Worm (Caenorhabditis elegans) whole organism, L3 larva: ENCODE data around the gene R10E11.5.

Source experiments
- ZK546.5 ChIP-seq: sonication (generic microtip); optimal IDR thresholded peaks from 2 replicates; lab custom pipeline; 2017; ENCODE audit warnings: missing biosample characterization, missing genetic modification characterization
- aly-2 ChIP-seq: fragments of 150-350 bp; optimal IDR thresholded peaks from 2 replicates; lab custom pipeline; 2014; ENCODE audit warnings: missing biosample characterization, missing genetic modification characterization
- ama-1 ChIP-seq: fragments of 150-350 bp; optimal IDR thresholded peaks from 2 replicates; lab custom pipeline; 2018
- ceh-82 ChIP-seq: fragments of 150-350 bp; optimal IDR thresholded peaks from 2 replicates; lab custom pipeline; 2014; ENCODE audit warnings: missing biosample characterization, missing genetic modification characterization
- ceh-9 ChIP-seq: sonication (generic microtip); optimal IDR thresholded peaks from 2 replicates; lab custom pipeline; 2018; ENCODE audit warnings: missing biosample characterization, missing genetic modification characterization
- egl-27 ChIP-seq: sonication (generic microtip); optimal IDR thresholded peaks from 4 replicates; lab custom pipeline; 2017; ENCODE audit warnings: missing biosample characterization, missing genetic modification reagents, missing genetic modification characterization
- egl-5 ChIP-seq: fragments of 150-350 bp; optimal IDR thresholded peaks from 2 replicates; lab custom pipeline; 2017; ENCODE audit warnings: missing biosample characterization, missing genetic modification reagents, missing genetic modification characterization, inconsistent platforms
- elt-1 ChIP-seq: fragments of 150-350 bp; optimal IDR thresholded peaks from 2 replicates; lab custom pipeline; 2014; ENCODE audit warnings: missing biosample characterization, missing genetic modification characterization
- jun-1 ChIP-seq: fragments of 150-350 bp; optimal IDR thresholded peaks from 2 replicates; lab custom pipeline; 2014; ENCODE audit warnings: missing biosample characterization, missing genetic modification reagents, missing genetic modification characterization
- lin-15B ChIP-seq: fragments of 150-350 bp; optimal IDR thresholded peaks from 2 replicates; lab custom pipeline; 2014; ENCODE audit warnings: missing biosample characterization, missing genetic modification characterization
- lin-39 ChIP-seq: fragments of 150-350 bp; optimal IDR thresholded peaks from 2 replicates; lab custom pipeline; 2018; ENCODE audit warnings: missing biosample characterization, missing genetic modification reagents, missing genetic modification characterization
- lsy-12 ChIP-seq: sonication (generic microtip); optimal IDR thresholded peaks from 2 replicates; lab custom pipeline; 2016; ENCODE audit warnings: mild to moderate bottlenecking, missing genetic modification characterization, missing compliant biosample characterization
- mdl-1 ChIP-seq: fragments of 150-350 bp; optimal IDR thresholded peaks from 2 replicates; lab custom pipeline; 2014; ENCODE audit warnings: missing biosample characterization, missing genetic modification characterization
- mml-1 ChIP-seq: fragments of 150-350 bp; sonication (generic microtip); optimal IDR thresholded peaks from 3 replicates; lab custom pipeline; 2014; ENCODE audit warnings: missing biosample characterization, missing genetic modification characterization
- nfya-1 ChIP-seq: sonication (generic microtip); optimal IDR thresholded peaks from 2 replicates; lab custom pipeline; 2017; ENCODE audit warnings: missing genetic modification characterization, mild to moderate bottlenecking, missing compliant biosample characterization, antibody characterized with exemption, moderate library complexity; ENCODE audit not compliant: insufficient read depth
- nhr-11 ChIP-seq: fragments of 150-350 bp; optimal IDR thresholded peaks from 2 replicates; lab custom pipeline; 2014; ENCODE audit warnings: missing biosample characterization, missing genetic modification characterization
- nhr-12 ChIP-seq: fragments of 150-350 bp; optimal IDR thresholded peaks from 2 replicates; lab custom pipeline; 2014; ENCODE audit warnings: missing biosample characterization, missing genetic modification characterization
- nhr-23 ChIP-seq: fragments of 150-350 bp; optimal IDR thresholded peaks from 2 replicates; lab custom pipeline; 2014; ENCODE audit warnings: missing biosample characterization, missing genetic modification reagents, missing genetic modification characterization
- nhr-237 ChIP-seq: fragments of 150-350 bp; optimal IDR thresholded peaks from 2 replicates; lab custom pipeline; 2014; ENCODE audit warnings: missing biosample characterization, missing genetic modification characterization
- nhr-25 ChIP-seq: sonication (generic microtip); optimal IDR thresholded peaks from 2 replicates; lab custom pipeline; 2017; ENCODE audit warnings: missing biosample characterization, missing genetic modification characterization
- nhr-43 ChIP-seq: sonication (generic microtip); optimal IDR thresholded peaks from 2 replicates; lab custom pipeline; 2016; ENCODE audit warnings: mild to moderate bottlenecking, missing genetic modification characterization, missing compliant biosample characterization; ENCODE audit not compliant: poor library complexity, severe bottlenecking
- nhr-77 ChIP-seq: fragments of 150-350 bp; optimal IDR thresholded peaks from 2 replicates; lab custom pipeline; 2014; ENCODE audit warnings: missing biosample characterization, missing genetic modification characterization
- pqm-1 ChIP-seq: fragments of 150-350 bp; optimal IDR thresholded peaks from 2 replicates; lab custom pipeline; 2017; ENCODE audit warnings: missing biosample characterization, missing genetic modification characterization, inconsistent platforms
- skn-1 ChIP-seq: fragments of 150-350 bp; optimal IDR thresholded peaks from 2 replicates; lab custom pipeline; 2014; ENCODE audit warnings: missing biosample characterization, missing genetic modification characterization
- snpc-4 ChIP-seq: fragments of 150-350 bp; optimal IDR thresholded peaks from 2 replicates; lab custom pipeline; 2014; ENCODE audit warnings: missing biosample characterization, missing genetic modification characterization
- tbx-2 ChIP-seq: sonication (generic microtip); optimal IDR thresholded peaks from 2 replicates; lab custom pipeline; 2016; ENCODE audit warnings: mild to moderate bottlenecking, missing genetic modification characterization, missing compliant biosample characterization
- unc-62 ChIP-seq: fragments of 150-350 bp; sonication (generic microtip); optimal IDR thresholded peaks from 4 replicates; lab custom pipeline; 2014; ENCODE audit warnings: missing biosample characterization, missing genetic modification reagents, missing genetic modification characterization
- zag-1 ChIP-seq: fragments of 150-350 bp; optimal IDR thresholded peaks from 2 replicates; lab custom pipeline; 2014; ENCODE audit warnings: missing biosample characterization, missing genetic modification characterization
- ztf-11 ChIP-seq: fragments of 150-350 bp; optimal IDR thresholded peaks from 2 replicates; lab custom pipeline; 2014; ENCODE audit warnings: missing biosample characterization, missing genetic modification characterization

R10E11.5 gene

ce11 chrIII:9745333-9745897 lies 44.0 kb downstream of the R10E11.5 start:
- TF ChIP-seq nhr-23 (tag; lab: Kevin White, UChicago) (no peak), ceh-9 (tag; lab: Kevin White, UChicago) (no peak), egl-27 (tag; lab: Kevin White, UChicago) (no peak), egl-5 (peak; percentile 43)

- TF ChIP-seq nfya-1 (tag; lab: Kevin White, UChicago) (peak; percentile 31), egl-5 (no peak)
These were observed 44.9 kb downstream of the R10E11.5 start for ce11 chrIII:9744525-9744924.

- no peak for TF ChIP-seq pqm-1 (tag; lab: Kevin White, UChicago)
- no peak for TF ChIP-seq ZK546.5
- TF ChIP-seq aly-2 (tag; lab: Kevin White, UChicago): no peak
- no peak for TF ChIP-seq nhr-77
- no peak for TF ChIP-seq mml-1
- no peak for TF ChIP-seq ceh-82 (tag; lab: Kevin White, UChicago)
- no peak for TF ChIP-seq nhr-43 (tag; lab: Kevin White, UChicago)
- no peak for TF ChIP-seq jun-1 (tag; lab: Kevin White, UChicago)
- no peak for TF ChIP-seq mdl-1
- no peak for TF ChIP-seq lin-39 (tag; lab: Kevin White, UChicago)
- no peak for TF ChIP-seq nfya-1 (tag; lab: Kevin White, UChicago)
- no peak for TF ChIP-seq skn-1 (tag; lab: Kevin White, UChicago)
- TF ChIP-seq tbx-2 (tag; lab: Kevin White, UChicago): no peak
These were observed 46.2 kb downstream of the R10E11.5 start, which contains the start of gene T05G5.1 for ce11 chrIII:9743239-9743638. TSS of gene T05G5.1 (minus strand) at chrIII:9743339.

- peak; percentile 4 for TF ChIP-seq nfya-1 (tag; lab: Kevin White, UChicago)
- TF ChIP-seq unc-62 (GFP tag; lab: Kevin White, UChicago): no peak
- no peak for TF ChIP-seq nhr-25 (tag; lab: Kevin White, UChicago)
- no peak for TF ChIP-seq lsy-12
- TF ChIP-seq ztf-11 (tag; lab: Kevin White, UChicago): no peak
These were observed 47.5 kb downstream of the R10E11.5 start for ce11 chrIII:9741985-9742384.

DNA sequence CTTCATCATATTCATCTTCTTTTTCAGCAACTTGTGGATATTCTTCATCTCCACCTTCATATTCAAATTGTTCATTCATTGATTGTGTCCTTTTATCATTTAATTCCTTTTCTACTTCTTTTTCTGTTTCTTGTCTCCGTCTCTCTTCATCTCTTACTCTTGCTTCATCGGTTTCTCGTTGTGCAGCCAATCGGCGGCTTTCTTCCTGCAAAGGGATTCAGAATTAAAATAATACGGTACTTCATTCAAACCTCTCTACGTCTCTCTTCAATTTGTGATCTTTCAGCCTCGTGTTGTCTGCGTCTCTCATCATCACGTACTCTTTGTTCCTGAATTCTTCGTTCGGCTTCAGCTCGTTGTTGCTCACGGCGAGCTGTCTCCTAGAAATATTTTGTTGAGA lies 48.8 kb downstream of the R10E11.5 start:
- TF ChIP-seq nfya-1 (tag; lab: Kevin White, UChicago) (peak; percentile 87), nhr-237 (tag; lab: Kevin White, UChicago) (no peak), mml-1 (no peak)

DNA sequence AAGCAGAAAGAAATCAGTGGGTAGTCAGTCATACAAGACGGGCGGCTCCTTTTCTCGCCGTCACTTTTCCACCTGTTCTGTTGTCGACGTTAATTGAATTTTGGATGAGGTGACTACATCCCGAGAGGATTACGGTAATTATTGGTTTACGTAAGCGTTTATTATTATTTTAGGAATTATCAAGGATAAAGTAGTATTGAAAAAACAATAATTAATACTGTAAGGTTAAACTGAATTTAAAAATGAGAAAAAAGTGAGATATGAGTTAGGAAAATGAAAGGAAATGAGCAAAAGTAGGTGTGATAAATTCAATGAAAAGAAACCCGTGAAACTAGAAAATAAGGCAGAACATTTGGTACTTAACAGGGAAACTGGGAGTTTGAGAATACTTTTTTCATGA lies 50.5 kb downstream of the R10E11.5 start, which contains the start of gene hlh-4:
TSS of gene hlh-4 (minus strand) at position 101 of the 400 bp plus-strand sequence.
- no peak for TF ChIP-seq ama-1
- no peak for TF ChIP-seq nhr-23 (tag; lab: Kevin White, UChicago)
- no peak for TF ChIP-seq aly-2 (tag; lab: Kevin White, UChicago)
- no peak for TF ChIP-seq nhr-11 (tag; lab: Kevin White, UChicago)
- TF ChIP-seq zag-1 (tag; lab: Kevin White, UChicago): no peak
- no peak for TF ChIP-seq nhr-12 (tag; lab: Kevin White, UChicago)
- TF ChIP-seq lin-15B: no peak
- TF ChIP-seq snpc-4: no peak
- TF ChIP-seq elt-1 (tag; lab: Kevin White, UChicago): no peak
- no peak for TF ChIP-seq mdl-1
- no peak for TF ChIP-seq nhr-77
- no peak for TF ChIP-seq nhr-237 (tag; lab: Kevin White, UChicago)
